Worm (Caenorhabditis elegans): ENCODE results near the gene W05H9.4.

ce11 chrX:6289038-6289437, 25.6 kb downstream of the W05H9.4 start:
- TF ChIP-seq ama-1 (optimal IDR thresholded peaks at IDR 0.05) (no peak), hmg-4 (GFP tag; optimal IDR thresholded peaks at IDR 0.05) (no peak), pes-1 (GFP tag; IDR thresholded peaks at IDR 0.05) (no peak), F13C5.2 (tag; optimal IDR thresholded peaks at IDR 0.05) (no peak), flt-1 (GFP tag; IDR thresholded peaks at IDR 0.05) (no peak), scrt-1 (GFP tag; IDR thresholded peaks at IDR 0.05) (no peak), ets-7 (tag; optimal IDR thresholded peaks at IDR 0.05) (no peak), aly-1 (tag; optimal IDR thresholded peaks at IDR 0.05) (no peak), tbx-11 (GFP tag; IDR thresholded peaks at IDR 0.05) (no peak), hmbx-1 (tag; optimal IDR thresholded peaks at IDR 0.05) (no peak), ceh-13 (GFP tag; optimal IDR thresholded peaks at IDR 0.05) (no peak), sea-1 (GFP tag; conservative IDR thresholded peaks at IDR 0.05) (no peak)

All from whole organism, early embryonic.